Fruit fly (Drosophila melanogaster): ENCODE results near the gene HIPP1.

DNA sequence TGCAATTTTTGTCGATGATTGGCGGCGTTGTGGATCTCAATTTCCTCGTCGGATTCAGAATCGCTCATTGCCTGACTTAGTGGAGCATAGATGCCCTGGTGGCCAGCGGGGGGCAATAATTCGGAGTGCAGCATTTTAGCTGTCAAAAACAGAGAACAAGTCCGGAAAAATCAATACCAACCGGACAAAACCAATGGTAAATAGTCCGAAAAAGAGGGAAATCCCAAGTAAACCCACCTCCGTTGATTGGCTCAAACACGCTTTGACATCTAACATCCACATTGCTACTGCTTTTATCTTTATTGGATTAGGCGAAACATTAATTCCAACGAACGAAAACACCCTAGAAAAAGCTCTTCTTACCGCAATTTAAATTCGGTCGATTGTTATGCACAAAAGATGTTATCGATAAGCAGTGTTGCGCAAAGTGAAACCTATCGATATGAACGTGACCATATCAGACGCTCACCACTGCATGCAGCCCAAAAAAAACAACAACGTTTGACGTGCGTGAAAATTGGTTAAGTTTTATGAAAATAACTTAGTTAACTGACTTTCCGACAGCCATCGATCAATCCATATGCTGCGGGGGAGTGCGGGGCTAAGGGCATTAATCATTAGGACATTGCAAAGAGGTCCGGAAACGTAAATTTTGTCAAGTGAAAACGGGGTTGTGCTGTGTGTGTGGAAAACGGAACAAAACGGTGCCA is 6.4 kb downstream of the HIPP1 start, which contains the start of the genes CG3618 and Pka-R1:
- no peak for TF ChIP-seq Sp1 (GFP tag; optimal IDR thresholded peaks at IDR 0.05)
- no peak for TF ChIP-seq pan (optimal IDR thresholded peaks at IDR 0.05)
- no peak for TF ChIP-seq HLH106 (tag; optimal IDR thresholded peaks at IDR 0.05)
- TF ChIP-seq fru (GFP tag; optimal IDR thresholded peaks at IDR 0.05), result no peak
- peak; percentile 14 for TF ChIP-seq Hr83 (GFP tag; optimal IDR thresholded peaks at IDR 0.05; ENCODE audit: poor library complexity, severe bottlenecking)
- no peak for TF ChIP-seq h (GFP tag; optimal IDR thresholded peaks at IDR 0.05)
- TF ChIP-seq GATAd (GFP tag; optimal IDR thresholded peaks at IDR 0.05), result no peak
- TF ChIP-seq usp (GFP tag; optimal IDR thresholded peaks at IDR 0.05), result no peak
- TF ChIP-seq Dif (GFP tag; optimal IDR thresholded peaks at IDR 0.05; ENCODE audit: partially characterized antibody), result no peak
